Worm (Caenorhabditis elegans): ENCODE results near the gene npr-43.

- TF ChIP-seq drap-1 (GFP tag; optimal IDR thresholded peaks at IDR 0.05) (no peak), nhr-76 (tag; optimal IDR thresholded peaks at IDR 0.05) (no peak), elt-1 (tag; optimal IDR thresholded peaks at IDR 0.05; ENCODE audit: borderline replicate concordance, insufficient read depth) (no peak), unc-39 (tag; optimal IDR thresholded peaks at IDR 0.05) (no peak), M03D4.4 (tag; optimal IDR thresholded peaks at IDR 0.05) (no peak), pha-4 (tag; optimal IDR thresholded peaks at IDR 0.05) (no peak), mab-5 (tag; optimal IDR thresholded peaks at IDR 0.05) (no peak), snpc-4 (tag; optimal IDR thresholded peaks at IDR 0.05) (no peak), lin-13 (tag; optimal IDR thresholded peaks at IDR 0.05) (no peak)
Measured at ce11 chrV:14369412-14369811, 9.5 kb downstream of the npr-43 start.

All from whole organism, mixed stage, embryonic.